Worm (Caenorhabditis elegans) whole organism, mixed stage, embryonic: ENCODE measurements around the gene T22F3.10.

ENCODE experiments used
- ceh-83 ChIP-seq: fragments of 200-800 bp; sonication (Bioruptor generic); optimal IDR thresholded peaks from 2 replicates; lab custom pipeline; 2018; ENCODE audit warnings: mild to moderate bottlenecking, missing genetic modification characterization, missing compliant biosample characterization
- ces-1 ChIP-seq: fragments of 150-350 bp; optimal IDR thresholded peaks from 2 replicates; lab custom pipeline; 2014; ENCODE audit warnings: missing biosample characterization, missing genetic modification reagents, missing genetic modification characterization
- elt-1 ChIP-seq: sonication (generic microtip); optimal IDR thresholded peaks from 2 replicates; lab custom pipeline; 2017; ENCODE audit warnings: missing genetic modification characterization, mild to moderate bottlenecking, missing compliant biosample characterization, antibody characterized with exemption, moderate library complexity, borderline replicate concordance; ENCODE audit not compliant: insufficient read depth
- mls-2 ChIP-seq: sonication (generic microtip); optimal IDR thresholded peaks from 2 replicates; lab custom pipeline; 2016; ENCODE audit warnings: mild to moderate bottlenecking, missing genetic modification characterization, moderate library complexity, missing compliant biosample characterization
- nhr-12 ChIP-seq: fragments of 150-350 bp; optimal IDR thresholded peaks from 2 replicates; lab custom pipeline; 2014; ENCODE audit warnings: missing biosample characterization, missing genetic modification characterization
- nhr-28 ChIP-seq: fragments of 150-350 bp; optimal IDR thresholded peaks from 2 replicates; lab custom pipeline; 2014; ENCODE audit warnings: missing biosample characterization, missing genetic modification characterization
- nhr-76 ChIP-seq: sonication (generic microtip); optimal IDR thresholded peaks from 2 replicates; lab custom pipeline; 2017; ENCODE audit warnings: missing biosample characterization, missing genetic modification characterization
- snpc-4 ChIP-seq: fragments of 150-350 bp; optimal IDR thresholded peaks from 2 replicates; lab custom pipeline; 2014; ENCODE audit warnings: missing biosample characterization, missing genetic modification characterization
- unc-39 ChIP-seq: fragments of 150-350 bp; optimal IDR thresholded peaks from 2 replicates; lab custom pipeline; 2014; ENCODE audit warnings: missing biosample characterization, missing genetic modification characterization
- unc-62 ChIP-seq: fragments of 150-350 bp; optimal IDR thresholded peaks from 2 replicates; lab custom pipeline; 2014; ENCODE audit warnings: missing biosample characterization, missing genetic modification reagents, missing genetic modification characterization
- ztf-11 ChIP-seq: fragments of 150-350 bp; optimal IDR thresholded peaks from 2 replicates; lab custom pipeline; 2014; ENCODE audit warnings: missing biosample characterization, missing genetic modification characterization

ce11 chrV:3582671-3583070 lies 28.9 kb downstream of the T22F3.10 start:
- TF ChIP-seq unc-62 (no peak), nhr-76 (tag; lab: Kevin White, UChicago) (no peak), nhr-28 (tag; lab: Kevin White, UChicago) (no peak), ztf-11 (tag; lab: Kevin White, UChicago) (no peak), mls-2 (no peak), unc-39 (no peak), ceh-83 (GFP tag; lab: Kevin White, UChicago) (no peak), elt-1 (tag; lab: Kevin White, UChicago) (no peak), snpc-4 (tag; lab: Kevin White, UChicago) (no peak), nhr-12 (tag; lab: Kevin White, UChicago) (no peak), ces-1 (GFP tag; lab: Kevin White, UChicago) (no peak)
